Fruit fly (Drosophila melanogaster): ENCODE data around the gene mri.

mri gene

DNA sequence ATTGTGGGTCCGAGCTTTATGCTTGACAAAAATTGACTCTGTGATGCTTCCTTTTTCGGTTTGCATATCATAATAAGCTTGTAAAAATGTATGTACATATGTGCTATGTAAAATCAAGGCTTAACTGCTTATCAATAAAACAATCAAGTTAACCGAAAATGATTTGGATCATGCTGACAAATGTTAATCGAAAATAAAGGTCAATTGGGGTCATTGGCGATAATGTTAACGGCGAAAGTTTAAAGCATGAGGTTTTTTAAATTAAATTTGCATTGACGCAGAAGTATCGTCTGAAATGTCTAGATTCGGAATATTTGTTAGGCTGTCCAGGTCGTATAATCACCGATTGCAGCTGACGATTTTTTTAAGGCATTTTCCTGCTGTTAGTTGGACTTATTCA is 16.4 kb downstream of the mri start, which contains the start of gene Kaz1-ORFB:
Kaz1-ORFB (plus strand) TSS at position 301 of the 400 bp plus-strand sequence.
- TF ChIP-seq CG14667 (GFP tag; IDR thresholded peaks at IDR 0.05) (no peak), Hsf (GFP tag; optimal IDR thresholded peaks at IDR 0.05) (no peak), cad (GFP tag; optimal IDR thresholded peaks at IDR 0.05) (no peak), Taf1 (GFP tag; IDR thresholded peaks at IDR 0.05) (no peak), CG7372 (GFP tag; IDR thresholded peaks at IDR 0.05) (no peak), al (GFP tag; IDR thresholded peaks at IDR 0.05) (no peak), gt (GFP tag; IDR thresholded peaks at IDR 0.05) (no peak), Hr51 (GFP tag; optimal IDR thresholded peaks at IDR 0.05) (no peak), HLHmδ (GFP tag; optimal IDR thresholded peaks at IDR 0.05) (no peak), CG14860 (GFP tag; IDR thresholded peaks at IDR 0.05; ENCODE audit: partially characterized antibody) (no peak), Dll (GFP tag; IDR thresholded peaks at IDR 0.05; ENCODE audit: partially characterized antibody) (no peak), sc (optimal IDR thresholded peaks at IDR 0.05) (no peak), sc (GFP tag; optimal IDR thresholded peaks at IDR 0.05) (no peak)

DNA sequence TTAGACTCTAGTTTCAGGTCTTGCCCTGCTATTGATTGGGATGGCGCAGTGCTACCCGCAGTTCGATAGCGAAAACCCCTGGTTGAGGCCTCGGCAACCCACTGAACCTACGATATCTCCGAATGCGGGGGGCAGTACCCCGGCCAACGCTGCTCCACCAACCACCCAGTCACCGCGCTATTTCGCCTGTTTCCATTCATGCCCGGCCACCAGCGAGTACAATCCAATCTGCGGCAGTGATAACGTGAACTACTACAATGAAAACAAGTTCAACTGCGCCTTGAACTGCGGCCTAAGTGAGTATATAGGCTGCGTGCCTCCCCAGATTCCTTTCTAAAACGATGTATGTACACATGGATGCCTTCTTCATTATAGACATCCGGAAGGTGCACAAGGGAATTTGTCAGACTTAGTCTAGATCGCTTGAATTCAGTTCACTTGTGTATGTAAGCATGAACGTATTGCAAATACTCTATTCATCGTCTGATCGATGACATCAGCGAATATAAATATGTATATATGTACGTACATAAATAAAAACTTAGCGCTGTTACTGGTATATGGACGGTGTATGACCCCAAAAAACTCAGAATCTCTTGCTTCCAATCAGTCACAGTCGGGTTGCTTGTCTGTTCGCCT is 17.6 kb downstream of the mri start, which contains the start of gene CG13877:
CG13877 (plus strand) TSS at position 589 of the 639 bp plus-strand sequence.
- no peak for TF ChIP-seq E2f1 (GFP tag; IDR thresholded peaks at IDR 0.05)
- TF ChIP-seq CG34376 (GFP tag; optimal IDR thresholded peaks at IDR 0.05), result peak; percentile 11
- peak; percentile 79 for TF ChIP-seq sug (tag; optimal IDR thresholded peaks at IDR 0.05)
- no peak for TF ChIP-seq Hr78 (GFP tag; optimal IDR thresholded peaks at IDR 0.05)
- TF ChIP-seq ssp (GFP tag; IDR thresholded peaks at IDR 0.05), result no peak
- no peak for TF ChIP-seq Dip3 (GFP tag; optimal IDR thresholded peaks at IDR 0.05)
- no peak for TF ChIP-seq Nf-YB (GFP tag; optimal IDR thresholded peaks at IDR 0.05)
- peak; percentile 6 for TF ChIP-seq Med (GFP tag)

DNA sequence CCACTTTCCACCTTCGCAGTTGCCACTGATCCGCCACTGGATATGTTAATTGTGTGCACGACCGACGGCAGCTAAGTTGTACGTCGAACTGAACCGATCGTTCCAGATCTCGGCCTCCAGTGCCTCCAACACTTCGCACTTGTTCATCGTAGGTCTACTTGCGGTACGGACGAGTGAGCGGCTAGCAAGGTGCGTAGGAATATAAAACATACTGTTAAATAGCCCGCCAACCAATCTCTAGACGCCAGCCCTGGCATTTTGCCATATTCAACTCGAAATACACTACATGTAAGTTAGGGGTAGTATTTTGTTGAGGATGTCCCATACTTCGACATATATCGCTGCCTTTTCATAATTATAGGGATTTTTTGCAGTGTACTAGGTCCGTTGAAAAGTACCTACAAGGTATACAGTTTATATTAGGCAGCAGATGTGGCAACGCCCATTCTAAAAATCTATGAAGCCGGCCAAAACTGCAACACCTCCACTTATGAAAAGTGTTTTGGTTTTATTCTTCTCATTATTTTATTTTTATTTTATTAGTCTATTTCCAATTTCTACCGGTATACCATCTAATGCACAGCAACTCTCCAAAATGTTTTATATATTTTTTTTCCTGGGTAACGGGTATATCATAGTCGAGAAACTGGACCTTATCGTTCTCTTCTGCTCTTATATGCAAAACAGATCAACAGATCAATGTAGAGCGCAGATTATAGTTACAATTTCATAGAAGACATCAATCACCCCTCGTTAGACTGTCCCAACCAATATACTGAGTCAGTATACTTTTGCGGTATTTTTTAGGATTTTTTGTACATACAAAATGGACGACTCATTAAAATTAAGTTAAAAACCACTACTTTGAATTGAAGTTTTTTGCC is 23.3 kb downstream of the mri start, which contains the start of the genes pyx and CG33229:
pyx (minus strand) TSS at position 51 of the 884 bp plus-strand sequence.
CG33229 (plus strand) TSS at position 834 of the 884 bp plus-strand sequence.
- no peak for TF ChIP-seq gsb-n (tag; optimal IDR thresholded peaks at IDR 0.05)
- TF ChIP-seq CG1647 (GFP tag; optimal IDR thresholded peaks at IDR 0.05), result peak; percentile 89
- TF ChIP-seq chn (GFP tag; optimal IDR thresholded peaks at IDR 0.05), result peak; percentile 84
- peak; percentile 80 for TF ChIP-seq CG4404 (GFP tag; IDR thresholded peaks at IDR 0.05)
- peak; percentile 57 for TF ChIP-seq Mes4 (GFP tag; optimal IDR thresholded peaks at IDR 0.05)
- 0 out of 3 replicates have a peak, but pooled peaks have one; percentile 56 for TF ChIP-seq CG3726 (GFP tag; IDR thresholded peaks at IDR 0.05)
- TF ChIP-seq CG34422 (GFP tag; IDR thresholded peaks at IDR 0.05), result peak; percentile 88
- peak; percentile 56 for TF ChIP-seq CG3838 (GFP tag; optimal IDR thresholded peaks at IDR 0.05)
- peak; percentile 85 for TF ChIP-seq CG16779 (GFP tag; IDR thresholded peaks at IDR 0.05)
- TF ChIP-seq CG7745 (tag; optimal IDR thresholded peaks at IDR 0.05), result no peak
- peak; percentile 78 for TF ChIP-seq CG9876 (GFP tag; optimal IDR thresholded peaks at IDR 0.05)
- no peak for TF ChIP-seq MTF-1 (GFP tag; optimal IDR thresholded peaks at IDR 0.05; ENCODE audit: borderline replicate concordance)
- peak; percentile 68 for TF ChIP-seq CG17385 (GFP tag; optimal IDR thresholded peaks at IDR 0.05)
- TF ChIP-seq z (GFP tag; IDR thresholded peaks at IDR 0.05), result no peak
- TF ChIP-seq Nf-YA (GFP tag; IDR thresholded peaks at IDR 0.05), result no peak; the same call in 1 of the 2 replicates
- no peak for TF ChIP-seq dati (GFP tag; IDR thresholded peaks at IDR 0.05)
- TF ChIP-seq emc (GFP tag; optimal IDR thresholded peaks at IDR 0.05), result peak; percentile 57
- TF ChIP-seq bigmax (GFP tag; optimal IDR thresholded peaks at IDR 0.05), result no peak
- TF ChIP-seq sqz (GFP tag; optimal IDR thresholded peaks at IDR 0.05), result peak; percentile 24
- peak; percentile 56 for TF ChIP-seq Bdp1 (GFP tag; optimal IDR thresholded peaks at IDR 0.05)
- peak; percentile 91 for TF ChIP-seq gem (tag; optimal IDR thresholded peaks at IDR 0.05)
- peak; percentile 90 for TF ChIP-seq mam (GFP tag; optimal IDR thresholded peaks at IDR 0.05)
- 0 out of 2 replicates have a peak, but pooled peaks have one; percentile 21 for TF ChIP-seq Dip2 (GFP tag; IDR thresholded peaks at IDR 0.05)
- peak; percentile 60; the same call in 1 of the 3 replicates for TF ChIP-seq so (GFP tag; IDR thresholded peaks at IDR 0.05)
- no peak for TF ChIP-seq CG8478 (optimal IDR thresholded peaks at IDR 0.05)
- TF ChIP-seq YL-1 (GFP tag; optimal IDR thresholded peaks at IDR 0.05), result no peak

Measured in whole organism, embryonic.